Fruit fly (Drosophila melanogaster): ENCODE measurements around the gene Myo61F.

Gene Myo61F

dm6 chr3L:1320230-1320930 lies 2.1 kb downstream of the Myo61F start (continued):
- TF ChIP-seq CG14667 (GFP tag; IDR thresholded peaks at IDR 0.05) (no peak), az2 (GFP tag; optimal IDR thresholded peaks at IDR 0.05) (no peak), CG8924 (tag; optimal IDR thresholded peaks at IDR 0.05) (no peak), CG9215 (GFP tag; IDR thresholded peaks at IDR 0.05) (no peak), aop (GFP tag; IDR thresholded peaks at IDR 0.05) (no peak), Oli (tag; optimal IDR thresholded peaks at IDR 0.05) (peak; percentile 28), CG2120 (GFP tag; optimal IDR thresholded peaks at IDR 0.05) (peak; percentile 45), CG8478 (optimal IDR thresholded peaks at IDR 0.05) (no peak), oc (tag; optimal IDR thresholded peaks at IDR 0.05) (no peak), sr (GFP tag; IDR thresholded peaks at IDR 0.05) (no peak), chm (GFP tag; IDR thresholded peaks at IDR 0.05) (no peak), fru (optimal IDR thresholded peaks at IDR 0.05) (no peak), Fer2 (tag; optimal IDR thresholded peaks at IDR 0.05) (no peak), CG13894 (tag; optimal IDR thresholded peaks at IDR 0.05) (no peak), Camta (GFP tag; optimal IDR thresholded peaks at IDR 0.05) (no peak), crc (GFP tag; optimal IDR thresholded peaks at IDR 0.05) (no peak), CG10654 (GFP tag; optimal IDR thresholded peaks at IDR 0.05) (no peak), exex (tag; optimal IDR thresholded peaks at IDR 0.05) (peak; percentile 75), hth (optimal IDR thresholded peaks at IDR 0.05) (no peak), danr (GFP tag; IDR thresholded peaks at IDR 0.05) (no peak), sens (GFP tag) (peak; percentile 31), grn (GFP tag; optimal IDR thresholded peaks at IDR 0.05) (peak; percentile 85), tap (tag; optimal IDR thresholded peaks at IDR 0.05) (no peak), sisA (GFP tag; IDR thresholded peaks at IDR 0.05) (no peak), CG6175 (GFP tag; IDR thresholded peaks at IDR 0.05) (no peak), tll (GFP tag; optimal IDR thresholded peaks at IDR 0.05) (no peak), ATbp (GFP tag; optimal IDR thresholded peaks at IDR 0.05) (no peak), tup (GFP tag; optimal IDR thresholded peaks at IDR 0.05) (no peak), tna (GFP tag; IDR thresholded peaks at IDR 0.05; ENCODE audit: partially characterized antibody) (no peak), sd (tag; optimal IDR thresholded peaks at IDR 0.05) (no peak), vnd (GFP tag; IDR thresholded peaks at IDR 0.05; ENCODE audit: partially characterized antibody) (no peak), MESR4 (GFP tag; optimal IDR thresholded peaks at IDR 0.05) (no peak), CkIIα-i1 (GFP tag; IDR thresholded peaks at IDR 0.05) (no peak), CG17359 (tag; optimal IDR thresholded peaks at IDR 0.05) (no peak), CG15073 (GFP tag; optimal IDR thresholded peaks at IDR 0.05) (no peak), eve (GFP tag; optimal IDR thresholded peaks at IDR 0.05) (no peak), D19B (GFP tag; optimal IDR thresholded peaks at IDR 0.05) (no peak), Side (GFP tag; optimal IDR thresholded peaks at IDR 0.05) (no peak), knrl (GFP tag; IDR thresholded peaks at IDR 0.05; ENCODE audit: partially characterized antibody) (no peak), CG14014 (GFP tag; IDR thresholded peaks at IDR 0.05) (no peak), CG13296 (GFP tag; optimal IDR thresholded peaks at IDR 0.05) (no peak), Abd-B (GFP tag; optimal IDR thresholded peaks at IDR 0.05) (no peak), Stat92E (GFP tag; optimal IDR thresholded peaks at IDR 0.05) (no peak), CG32532 (GFP tag; IDR thresholded peaks at IDR 0.05) (no peak; the same call in 1 of the 2 replicates), CG11560 (tag; IDR thresholded peaks at IDR 0.05) (no peak), Sox102F (GFP tag; optimal IDR thresholded peaks at IDR 0.05) (peak; percentile 31), dimm (GFP tag; IDR thresholded peaks at IDR 0.05) (no peak), Atf6 (GFP tag; IDR thresholded peaks at IDR 0.05) (0 out of 2 replicates have a peak, but pooled peaks have one; percentile 36), CG5180 (GFP tag; optimal IDR thresholded peaks at IDR 0.05) (no peak), corto (GFP tag; optimal IDR thresholded peaks at IDR 0.05) (no peak), NC2α (GFP tag; optimal IDR thresholded peaks at IDR 0.05) (no peak)

Data from whole organism, embryonic.